Worm (Caenorhabditis elegans) whole organism, L4/young adult: ENCODE results near the gene skr-3.

ENCODE experiments used
- W03F9.2 ChIP-seq: fragments of 150-350 bp; optimal IDR thresholded peaks from 2 replicates; lab custom pipeline; 2014; ENCODE audit warnings: missing biosample characterization, missing genetic modification characterization
- dao-5 ChIP-seq: sonication (generic microtip); optimal IDR thresholded peaks from 2 replicates; lab custom pipeline; 2016; ENCODE audit warnings: missing genotype, missing genetic modification characterization, moderate library complexity, missing compliant biosample characterization
- him-1 ChIP-seq: sonication (generic microtip); optimal IDR thresholded peaks from 2 replicates; lab custom pipeline; 2016; ENCODE audit warnings: missing genotype, missing genetic modification reagents, missing genetic modification characterization, missing compliant biosample characterization

- TF ChIP-seq dao-5 (tag; lab: Kevin White, UChicago) (no peak), him-1 (tag; lab: Kevin White, UChicago) (no peak), W03F9.2 (tag; lab: Kevin White, UChicago) (no peak)
These were observed 20.2 kb downstream of the skr-3 start, which contains the start of gene clc-32 for ce11 chrV:16141071-16141470.
